Fruit fly (Drosophila melanogaster) whole organism, prepupa: Measurements from ENCODE around the gene Rap1.

Source experiments
- Blimp-1 ChIP-seq: fragments of 200-800 bp; sonication (Bioruptor generic); optimal IDR thresholded peaks from 3 replicates; lab custom pipeline; 2017; ENCODE audit warnings: missing biosample characterization, missing genetic modification characterization, mild to moderate bottlenecking, moderate library complexity, missing genetic modification reagents
- CG10631 ChIP-seq: fragments of 200-800 bp; sonication (Bioruptor generic); optimal IDR thresholded peaks from 2 replicates; lab custom pipeline; 2016; ENCODE audit warnings: missing biosample characterization, missing genetic modification characterization
- CG10669 ChIP-seq: fragments of 200-800 bp; sonication (Bioruptor generic); optimal IDR thresholded peaks from 3 replicates; lab custom pipeline; 2018; ENCODE audit warnings: missing biosample characterization, mild to moderate bottlenecking, missing genetic modification characterization, moderate library complexity
- CG11294 ChIP-seq: fragments of 200-800 bp; sonication (Bioruptor generic); IDR thresholded peaks from 2 replicates; pipeline ENCODE4 v1.3.6; 2022; ENCODE audit warnings: missing biosample characterization, missing genetic modification characterization
- CG11762 ChIP-seq: fragments of 200-800 bp; sonication (Bioruptor generic); optimal IDR thresholded peaks from 3 replicates; lab custom pipeline; 2016; ENCODE audit warnings: missing biosample characterization, missing genetic modification characterization; ENCODE audit not compliant: insufficient read depth
- CG11902 ChIP-seq: fragments of 200-800 bp; sonication (Bioruptor generic); optimal IDR thresholded peaks from 3 replicates; lab custom pipeline; 2016; ENCODE audit warnings: missing biosample characterization, missing genetic modification characterization
- CG15336 ChIP-seq: fragments of 200-800 bp; sonication (Bioruptor generic); IDR thresholded peaks from 2 replicates; pipeline ENCODE4 v1.3.6; 2022; ENCODE audit warnings: missing biosample characterization, missing genetic modification characterization
- CG1621 ChIP-seq: fragments of 200-800 bp; sonication (Bioruptor generic); optimal IDR thresholded peaks from 3 replicates; lab custom pipeline; 2018; ENCODE audit warnings: missing biosample characterization, mild to moderate bottlenecking, missing genetic modification characterization
- CG16779 ChIP-seq: fragments of 200-800 bp; sonication (Bioruptor generic); optimal IDR thresholded peaks from 3 replicates; lab custom pipeline; 2017; ENCODE audit warnings: missing biosample characterization, mild to moderate bottlenecking, missing genetic modification characterization
- CG3032 ChIP-seq: fragments of 200-800 bp; optimal IDR thresholded peaks from 2 replicates; lab custom pipeline; 2019; ENCODE audit warnings: missing biosample characterization, mild to moderate bottlenecking, missing genetic modification characterization, moderate library complexity
- CG32006 ChIP-seq: fragments of 200-800 bp; sonication (Bioruptor generic); optimal IDR thresholded peaks from 3 replicates; lab custom pipeline; 2017; ENCODE audit warnings: missing biosample characterization, mild to moderate bottlenecking, missing genetic modification characterization
- CG3919 ChIP-seq: fragments of 200-800 bp; sonication (Bioruptor generic); optimal IDR thresholded peaks from 3 replicates; lab custom pipeline; 2016; ENCODE audit warnings: missing biosample characterization, missing genetic modification characterization
- CG4318 ChIP-seq: fragments of 200-800 bp; sonication (Bioruptor generic); optimal IDR thresholded peaks from 3 replicates; lab custom pipeline; 2017; ENCODE audit warnings: missing biosample characterization, mild to moderate bottlenecking, missing genetic modification characterization
- CG6163 ChIP-seq: fragments of 200-800 bp; sonication (Bioruptor generic); IDR thresholded peaks from 3 replicates; pipeline ENCODE4 v1.3.6; 2022; ENCODE audit warnings: missing biosample characterization, missing genetic modification characterization
- CG6276 ChIP-seq: fragments of 200-800 bp; sonication (Bioruptor generic); optimal IDR thresholded peaks from 2 replicates; lab custom pipeline; 2017; ENCODE audit warnings: missing biosample characterization, mild to moderate bottlenecking, missing genetic modification characterization
- CG6792 ChIP-seq: fragments of 200-800 bp; sonication (Bioruptor generic); optimal IDR thresholded peaks from 3 replicates; lab custom pipeline; 2016; ENCODE audit warnings: missing biosample characterization, missing genetic modification characterization
- CG6808 ChIP-seq: fragments of 200-800 bp; sonication (Bioruptor generic); optimal IDR thresholded peaks from 3 replicates; lab custom pipeline; 2017; ENCODE audit warnings: missing biosample characterization, missing genetic modification characterization, mild to moderate bottlenecking, moderate library complexity, missing genetic modification reagents
- CG7368 ChIP-seq: fragments of 200-800 bp; sonication (Bioruptor generic); optimal IDR thresholded peaks from 3 replicates; lab custom pipeline; 2016; ENCODE audit warnings: missing biosample characterization, missing genetic modification characterization
- CG8632 ChIP-seq: fragments of 200-800 bp; sonication (Bioruptor generic); optimal IDR thresholded peaks from 3 replicates; lab custom pipeline; 2016; ENCODE audit warnings: missing biosample characterization, missing genetic modification characterization
- CG9139 ChIP-seq: fragments of 200-800 bp; sonication (Bioruptor generic); optimal IDR thresholded peaks from 3 replicates; lab custom pipeline; 2017; ENCODE audit warnings: missing biosample characterization, mild to moderate bottlenecking, missing genetic modification characterization
- Eip75B ChIP-seq: fragments of 200-800 bp; sonication (Bioruptor generic); optimal IDR thresholded peaks from 3 replicates; lab custom pipeline; 2016; ENCODE audit warnings: missing biosample characterization, missing genetic modification characterization
- Eip78C ChIP-seq: fragments of 200-800 bp; sonication (Bioruptor generic); peaks from one replicate; lab custom pipeline; 2016; ENCODE audit warnings: missing biosample characterization, missing genetic modification characterization
- Eip93F ChIP-seq: fragments of 200-800 bp; sonication (Bioruptor generic); optimal IDR thresholded peaks from 2 replicates; lab custom pipeline; 2016; ENCODE audit warnings: missing biosample characterization, mild to moderate bottlenecking, missing genetic modification characterization
- Ets21C ChIP-seq: fragments of 200-800 bp; sonication (Bioruptor generic); optimal IDR thresholded peaks from 3 replicates; lab custom pipeline; 2016; ENCODE audit warnings: missing biosample characterization, missing genetic modification characterization
- Ets96B ChIP-seq: fragments of 200-800 bp; optimal IDR thresholded peaks from 2 replicates; lab custom pipeline; 2019; ENCODE audit warnings: missing biosample characterization, mild to moderate bottlenecking, missing genetic modification characterization, moderate library complexity
- Gug ChIP-seq: fragments of 200-800 bp; sonication (Bioruptor generic); IDR thresholded peaks from 2 replicates; pipeline ENCODE4 v1.3.6; 2022; ENCODE audit warnings: missing biosample characterization, missing genetic modification characterization
- Hr39 ChIP-seq: fragments of 200-800 bp; sonication (Bioruptor generic); optimal IDR thresholded peaks from 2 replicates; lab custom pipeline; 2016; ENCODE audit warnings: missing biosample characterization, missing genetic modification characterization
- Hr4 ChIP-seq: fragments of 200-800 bp; sonication (Bioruptor generic); optimal IDR thresholded peaks from 3 replicates; lab custom pipeline; 2016; ENCODE audit warnings: missing biosample characterization, missing genetic modification characterization
- Lpt ChIP-seq: fragments of 200-800 bp; sonication (Bioruptor generic); optimal IDR thresholded peaks from 3 replicates; lab custom pipeline; 2016; ENCODE audit warnings: missing biosample characterization, missing genetic modification characterization
- Met ChIP-seq: fragments of 200-800 bp; sonication (Bioruptor generic); optimal IDR thresholded peaks from 3 replicates; lab custom pipeline; 2016; ENCODE audit warnings: missing biosample characterization, missing genetic modification characterization
- OdsH ChIP-seq: fragments of 200-800 bp; sonication (Bioruptor generic); optimal IDR thresholded peaks from 3 replicates; lab custom pipeline; 2016; ENCODE audit warnings: missing biosample characterization, missing genetic modification characterization
- Smox ChIP-seq: fragments of 200-800 bp; sonication (Bioruptor generic); optimal IDR thresholded peaks from 3 replicates; lab custom pipeline; 2016; ENCODE audit warnings: missing biosample characterization, missing genetic modification characterization
- Sox102F ChIP-seq: fragments of 200-800 bp; sonication (Bioruptor generic); optimal IDR thresholded peaks from 2 replicates; lab custom pipeline; 2016; ENCODE audit warnings: missing biosample characterization, mild to moderate bottlenecking, missing genetic modification characterization
- Sox14 ChIP-seq: fragments of 200-800 bp; sonication (Bioruptor generic); optimal IDR thresholded peaks from 3 replicates; lab custom pipeline; 2016; ENCODE audit warnings: missing biosample characterization, missing genetic modification characterization
- Sox15 ChIP-seq: fragments of 200-800 bp; sonication (Bioruptor generic); optimal IDR thresholded peaks from 3 replicates; lab custom pipeline; 2016; ENCODE audit warnings: missing biosample characterization, missing genetic modification characterization
- achi ChIP-seq: fragments of 200-800 bp; sonication (Bioruptor generic); optimal IDR thresholded peaks from 3 replicates; lab custom pipeline; 2016; ENCODE audit warnings: missing biosample characterization, missing genetic modification characterization
- cyc ChIP-seq: fragments of 200-800 bp; sonication (Bioruptor generic); optimal IDR thresholded peaks from 3 replicates; lab custom pipeline; 2016; ENCODE audit warnings: missing biosample characterization, missing genetic modification characterization
- dac ChIP-seq: fragments of 200-800 bp; sonication (Bioruptor generic); optimal IDR thresholded peaks from 2 replicates; lab custom pipeline; 2017; ENCODE audit warnings: missing biosample characterization, mild to moderate bottlenecking, missing genetic modification characterization
- eg ChIP-seq: fragments of 200-800 bp; sonication (Bioruptor generic); IDR thresholded peaks from 3 replicates; pipeline ENCODE4 v1.3.6; 2022; ENCODE audit warnings: missing biosample characterization, missing genetic modification characterization
- esn ChIP-seq: fragments of 200-800 bp; sonication (Bioruptor generic); optimal IDR thresholded peaks from 2 replicates; lab custom pipeline; 2016; ENCODE audit warnings: missing biosample characterization, mild to moderate bottlenecking, missing genetic modification characterization, moderate library complexity
- fd59A ChIP-seq: fragments of 200-800 bp; sonication (Bioruptor generic); optimal IDR thresholded peaks from 2 replicates; lab custom pipeline; 2017; ENCODE audit warnings: missing biosample characterization, mild to moderate bottlenecking, missing genetic modification characterization, missing genetic modification reagents
- fd85E ChIP-seq: fragments of 200-800 bp; sonication (Bioruptor generic); optimal IDR thresholded peaks from 3 replicates; lab custom pipeline; 2016; ENCODE audit warnings: missing biosample characterization, missing genetic modification characterization
- fkh ChIP-seq: fragments of 200-800 bp; sonication (Bioruptor generic); optimal IDR thresholded peaks from 3 replicates; lab custom pipeline; 2017; ENCODE audit warnings: missing biosample characterization, mild to moderate bottlenecking, missing genetic modification characterization, moderate library complexity
- lz ChIP-seq: fragments of 200-800 bp; sonication (Bioruptor generic); optimal IDR thresholded peaks from 3 replicates; lab custom pipeline; 2016; ENCODE audit warnings: missing biosample characterization, missing genetic modification characterization
- net ChIP-seq: fragments of 200-800 bp; sonication (Bioruptor generic); optimal IDR thresholded peaks from 3 replicates; lab custom pipeline; 2016; ENCODE audit warnings: missing biosample characterization, missing genetic modification characterization
- pdm3 ChIP-seq: fragments of 200-800 bp; sonication (Bioruptor generic); optimal IDR thresholded peaks from 3 replicates; lab custom pipeline; 2016; ENCODE audit warnings: missing biosample characterization, missing genetic modification characterization
- salr ChIP-seq, 2 experiments: fragments of 200-800 bp; sonication (Bioruptor generic); optimal IDR thresholded peaks; 3 replicates each; lab custom pipeline; 2016 to 2018; ENCODE audit warnings: missing biosample characterization in 2 of 2, missing genetic modification characterization in 2 of 2, mild to moderate bottlenecking in 1 of 2
- spab ChIP-seq: fragments of 200-800 bp; sonication (Bioruptor generic); optimal IDR thresholded peaks from 2 replicates; lab custom pipeline; 2017; ENCODE audit warnings: missing biosample characterization, mild to moderate bottlenecking, missing genetic modification characterization, missing genetic modification reagents
- ss ChIP-seq, 2 experiments: fragments of 200-800 bp; sonication (Bioruptor generic); optimal IDR thresholded peaks; 2 replicates in 1 of 2; 3 replicates in 1 of 2; lab custom pipeline; 2017 to 2018; ENCODE audit warnings: mild to moderate bottlenecking in 2 of 2, missing biosample characterization in 2 of 2, missing genetic modification characterization in 2 of 2, moderate library complexity in 1 of 2
- svp ChIP-seq: fragments of 200-800 bp; sonication (Bioruptor generic); peaks from one replicate; lab custom pipeline; 2016; ENCODE audit warnings: missing biosample characterization, missing genetic modification characterization
- topi ChIP-seq: fragments of 200-800 bp; sonication (Bioruptor generic); optimal IDR thresholded peaks from 3 replicates; lab custom pipeline; 2016; ENCODE audit warnings: missing biosample characterization, missing genetic modification characterization
- vri ChIP-seq: fragments of 200-800 bp; sonication (Bioruptor generic); optimal IDR thresholded peaks from 3 replicates; lab custom pipeline; 2016; ENCODE audit warnings: missing biosample characterization, mild to moderate bottlenecking, missing genetic modification characterization

The Rap1 gene

dm6 chr3L:1829539-1829938 lies 32.5 kb downstream of the Rap1 start:
- peak; percentile 53 for TF ChIP-seq CG6276 (GFP tag; lab: Kevin White, UChicago)
- TF ChIP-seq esn, result peak; percentile 70
- TF ChIP-seq OdsH, result peak; percentile 77
- TF ChIP-seq CG11762 (GFP tag; lab: Kevin White, UChicago), result peak; percentile 34
- TF ChIP-seq CG3919 (GFP tag; lab: Kevin White, UChicago), result peak; percentile 63
- peak; percentile 78 for TF ChIP-seq CG15336 (GFP tag; lab: Robert Waterston, UW)
- TF ChIP-seq pdm3, result peak; percentile 68
- TF ChIP-seq cyc (GFP tag; lab: Kevin White, UChicago), result peak; percentile 62
- TF ChIP-seq Sox102F (GFP tag; lab: Kevin White, UChicago), result peak; percentile 69
- TF ChIP-seq CG7368 (GFP tag; lab: Kevin White, UChicago), result peak; percentile 38
- peak; percentile 79 for TF ChIP-seq Met (GFP tag; lab: Kevin White, UChicago)
- TF ChIP-seq Eip78C (GFP tag; lab: Kevin White, UChicago), result peak; percentile 83
- TF ChIP-seq Eip75B (GFP tag; lab: Kevin White, UChicago), result peak; percentile 62
- peak; percentile 56 for TF ChIP-seq Hr4
- TF ChIP-seq spab (GFP tag; lab: Kevin White, UChicago), result no peak
- peak; percentile 81 for TF ChIP-seq svp (GFP tag; lab: Kevin White, UChicago)
- peak; percentile 74 for TF ChIP-seq net (GFP tag; lab: Kevin White, UChicago)
- peak in 1 of 2 experiments; percentile 69 for TF ChIP-seq salr (GFP tag; optimal IDR thresholded peaks at IDR 0.05; lab: Kevin White, UChicago)
- peak; percentile 38 for TF ChIP-seq CG8632 (GFP tag; lab: Kevin White, UChicago)
- no peak for TF ChIP-seq CG9139 (GFP tag; lab: Kevin White, UChicago)
- TF ChIP-seq Eip93F (GFP tag; lab: Kevin White, UChicago), result no peak
- peak; percentile 50 for TF ChIP-seq CG4318 (GFP tag; lab: Kevin White, UChicago)
- peak; percentile 9 for TF ChIP-seq dac
- no peak for TF ChIP-seq CG11902 (GFP tag; lab: Kevin White, UChicago)
- TF ChIP-seq Gug (GFP tag; lab: Robert Waterston, UW), result peak; percentile 75
- peak; percentile 30 for TF ChIP-seq CG1621 (tag; lab: Kevin White, UChicago)
- TF ChIP-seq Hr39 (GFP tag; lab: Kevin White, UChicago), result peak; percentile 81
- peak; percentile 66 for TF ChIP-seq CG10631
- peak; percentile 71 for TF ChIP-seq Smox (GFP tag; lab: Kevin White, UChicago)
- TF ChIP-seq Sox15 (GFP tag; lab: Kevin White, UChicago), result peak; percentile 28
- peak; percentile 71 for TF ChIP-seq CG32006 (GFP tag; lab: Kevin White, UChicago)
- peak; percentile 59 for TF ChIP-seq vri
- TF ChIP-seq eg (GFP tag; lab: Robert Waterston, UW), result peak; percentile 87
- peak; percentile 47 for TF ChIP-seq Ets21C (GFP tag; lab: Kevin White, UChicago)
- TF ChIP-seq achi (GFP tag; lab: Kevin White, UChicago), result peak; percentile 59
- TF ChIP-seq Sox14 (GFP tag; lab: Kevin White, UChicago), result peak; percentile 80
- TF ChIP-seq CG16779 (tag; lab: Kevin White, UChicago), result peak; percentile 16
- TF ChIP-seq Ets96B (tag; lab: Kevin White, UChicago), result peak; percentile 43
- TF ChIP-seq fd59A (GFP tag; lab: Kevin White, UChicago), result peak; percentile 58
- peak in 1 of 2 experiments; percentile 11 for TF ChIP-seq ss (GFP tag; optimal IDR thresholded peaks at IDR 0.05; lab: Kevin White, UChicago)
- TF ChIP-seq fkh (GFP tag; lab: Kevin White, UChicago), result no peak
- TF ChIP-seq CG10669 (GFP tag; lab: Kevin White, UChicago), result peak; percentile 4
- no peak for TF ChIP-seq Blimp-1 (GFP tag; lab: Kevin White, UChicago)
- peak; percentile 50 for TF ChIP-seq CG6792
- TF ChIP-seq lz (GFP tag; lab: Kevin White, UChicago), result peak; percentile 71
- TF ChIP-seq CG3032, result peak; percentile 57
- TF ChIP-seq CG11294, result peak; percentile 74
- TF ChIP-seq CG6163 (GFP tag; lab: Robert Waterston, UW), result peak; percentile 84
- peak; percentile 68 for TF ChIP-seq Lpt (GFP tag; lab: Kevin White, UChicago)
- peak; percentile 28 for TF ChIP-seq CG6808 (GFP tag; lab: Kevin White, UChicago)
- TF ChIP-seq topi (GFP tag; lab: Kevin White, UChicago), result peak; percentile 60
- no peak for TF ChIP-seq fd85E (GFP tag; lab: Kevin White, UChicago)
